Fruit fly (Drosophila melanogaster) whole organism, prepupa: Measurements from ENCODE around the gene Golgin104.

Source experiments
- CG6792 ChIP-seq: fragments of 200-800 bp; sonication (Bioruptor generic); optimal IDR thresholded peaks from 3 replicates; lab custom pipeline; 2016; ENCODE audit warnings: missing biosample characterization, missing genetic modification characterization
- CG9139 ChIP-seq: fragments of 200-800 bp; sonication (Bioruptor generic); optimal IDR thresholded peaks from 3 replicates; lab custom pipeline; 2017; ENCODE audit warnings: missing biosample characterization, mild to moderate bottlenecking, missing genetic modification characterization
- Sox102F ChIP-seq: fragments of 200-800 bp; sonication (Bioruptor generic); optimal IDR thresholded peaks from 2 replicates; lab custom pipeline; 2016; ENCODE audit warnings: missing biosample characterization, mild to moderate bottlenecking, missing genetic modification characterization
- Sox15 ChIP-seq: fragments of 200-800 bp; sonication (Bioruptor generic); optimal IDR thresholded peaks from 3 replicates; lab custom pipeline; 2016; ENCODE audit warnings: missing biosample characterization, missing genetic modification characterization
- cyc ChIP-seq: fragments of 200-800 bp; sonication (Bioruptor generic); optimal IDR thresholded peaks from 3 replicates; lab custom pipeline; 2016; ENCODE audit warnings: missing biosample characterization, missing genetic modification characterization
- topi ChIP-seq: fragments of 200-800 bp; sonication (Bioruptor generic); optimal IDR thresholded peaks from 3 replicates; lab custom pipeline; 2016; ENCODE audit warnings: missing biosample characterization, missing genetic modification characterization

- TF ChIP-seq CG9139 (GFP tag; lab: Kevin White, UChicago) (no peak), CG6792 (GFP tag; lab: Kevin White, UChicago) (no peak), Sox15 (GFP tag; lab: Kevin White, UChicago) (no peak), Sox102F (GFP tag; lab: Kevin White, UChicago) (no peak), topi (no peak), cyc (GFP tag; lab: Kevin White, UChicago) (no peak)
Observed at dm6 chr3L:16367240-16367639, 15.5 kb upstream of the Golgin104 start, which contains the start of gene Cpr72Ec.
